Fruit fly (Drosophila melanogaster): Measurements from ENCODE around the gene ome.
A peak's percentile ranks its signal among the peaks of the same experiment; 100 is the strongest.

Gene ome

dm6 chr3L:14708053-14708452 is 35.4 kb downstream of the ome start (continued):
- peak in 1 of 2 experiments; percentile 20 for TF ChIP-seq Pdp1 (GFP tag; optimal IDR thresholded peaks at IDR 0.05)

- TF ChIP-seq CG34376 (GFP tag; optimal IDR thresholded peaks at IDR 0.05) (peak; percentile 29), Pdp1 (GFP tag; optimal IDR thresholded peaks at IDR 0.05) (peak in 1 of 2 experiments; percentile 39), mirr (GFP tag; optimal IDR thresholded peaks at IDR 0.05) (peak; percentile 43), CG12071 (GFP tag; optimal IDR thresholded peaks at IDR 0.05) (peak; percentile 3), Oaz (GFP tag; IDR thresholded peaks at IDR 0.05) (no peak), sug (tag; optimal IDR thresholded peaks at IDR 0.05) (peak; percentile 20), sens (GFP tag) (peak; percentile 0), sd (tag; optimal IDR thresholded peaks at IDR 0.05) (peak; percentile 80), Hey (tag; optimal IDR thresholded peaks at IDR 0.05) (peak; percentile 53), CG13296 (GFP tag; optimal IDR thresholded peaks at IDR 0.05) (peak; percentile 16), CG18619 (GFP tag; optimal IDR thresholded peaks at IDR 0.05) (no peak), GATAe (GFP tag; conservative IDR thresholded peaks at IDR 0.05) (0 out of 2 replicates have a peak, but pooled peaks have one; percentile 14), cg (GFP tag; optimal IDR thresholded peaks at IDR 0.05) (no peak), CG2875 (GFP tag; optimal IDR thresholded peaks at IDR 0.05) (no peak), CG2678 (tag; optimal IDR thresholded peaks at IDR 0.05) (peak; percentile 7), exex (tag; optimal IDR thresholded peaks at IDR 0.05) (peak; percentile 89), grn (GFP tag; optimal IDR thresholded peaks at IDR 0.05) (peak; percentile 44)
Observed at dm6 chr3L:14712799-14713198, 40.2 kb downstream of the ome start.

dm6 chr3L:14728460-14728859 is 55.8 kb downstream of the ome start, which contains the start of gene CG13473:
TSS of gene CG13473 (plus strand) at chr3L:14728760.
- TF ChIP-seq CG8388 (GFP tag; optimal IDR thresholded peaks at IDR 0.05) (no peak), disco-r (GFP tag; optimal IDR thresholded peaks at IDR 0.05) (no peak), dmrt11E (tag; optimal IDR thresholded peaks at IDR 0.05) (no peak), aop (GFP tag; IDR thresholded peaks at IDR 0.05) (no peak), Lhr (GFP tag; optimal IDR thresholded peaks at IDR 0.05) (no peak), CG10147 (GFP tag; optimal IDR thresholded peaks at IDR 0.05) (no peak)

- TF ChIP-seq CG31441 (GFP tag; IDR thresholded peaks at IDR 0.05) (0 out of 2 replicates have a peak, but pooled peaks have one; percentile 15), ara (GFP tag; IDR thresholded peaks at IDR 0.05) (0 out of 2 replicates have a peak, but pooled peaks have one; percentile 32), gem (tag; optimal IDR thresholded peaks at IDR 0.05) (peak; percentile 40), Xrp1 (GFP tag; IDR thresholded peaks at IDR 0.05) (0 out of 2 replicates have a peak, but pooled peaks have one; percentile 29), CG18262 (tag; optimal IDR thresholded peaks at IDR 0.05) (peak; percentile 36), Sox102F (GFP tag; optimal IDR thresholded peaks at IDR 0.05) (peak; percentile 1), CG2712 (tag; optimal IDR thresholded peaks at IDR 0.05) (peak; percentile 52), CG11723 (GFP tag; optimal IDR thresholded peaks at IDR 0.05) (no peak), HmgD (GFP tag; optimal IDR thresholded peaks at IDR 0.05) (no peak), Opbp (GFP tag; IDR thresholded peaks at IDR 0.05; ENCODE audit: partially characterized antibody) (no peak), CG17361 (GFP tag; IDR thresholded peaks at IDR 0.05) (0 out of 3 replicates have a peak, but pooled peaks have one; percentile 31), CG11093 (GFP tag; IDR thresholded peaks at IDR 0.05) (0 out of 3 replicates have a peak, but pooled peaks have one; percentile 22), CG8478 (optimal IDR thresholded peaks at IDR 0.05) (no peak), CG4404 (GFP tag; IDR thresholded peaks at IDR 0.05) (peak; percentile 43; the same call in 1 of the 2 replicates), tap (tag; optimal IDR thresholded peaks at IDR 0.05) (no peak), CG7271 (tag; optimal IDR thresholded peaks at IDR 0.05) (no peak), C15 (GFP tag; IDR thresholded peaks at IDR 0.05) (no peak), CG17328 (GFP tag; IDR thresholded peaks at IDR 0.05) (0 out of 2 replicates have a peak, but pooled peaks have one; percentile 9), CG17829 (tag; optimal IDR thresholded peaks at IDR 0.05) (peak; percentile 23), bcd (GFP tag; optimal IDR thresholded peaks at IDR 0.05) (no peak), cad (GFP tag; optimal IDR thresholded peaks at IDR 0.05) (no peak), slp2 (GFP tag; optimal IDR thresholded peaks at IDR 0.05) (no peak), CG15269 (tag; optimal IDR thresholded peaks at IDR 0.05) (no peak), CG17912 (GFP tag; optimal IDR thresholded peaks at IDR 0.05) (no peak)
Observed at dm6 chr3L:14731790-14732189, 59.2 kb downstream of the ome start.

Measured in whole organism, embryonic.